Fruit fly (Drosophila melanogaster) whole organism, embryonic: Measurements from ENCODE around the gene Arfip.

ENCODE experiments used
- Atf6 ChIP-seq: fragments of 200-800 bp; sonication (Bioruptor generic); IDR thresholded peaks from 2 replicates; pipeline ENCODE4 v1.3.6; 2022; ENCODE audit warnings: missing biosample characterization, missing genetic modification characterization
- Bgb ChIP-seq: fragments of 200-800 bp; sonication (Bioruptor generic); IDR thresholded peaks from 2 replicates; pipeline ENCODE4 v1.3.6; 2022; ENCODE audit warnings: missing biosample characterization, missing genetic modification characterization; ENCODE audit not compliant: partially characterized antibody
- Blimp-1 ChIP-seq: fragments of 200-800 bp; sonication (Bioruptor generic); optimal IDR thresholded peaks from 3 replicates; lab custom pipeline; 2018; ENCODE audit warnings: missing biosample characterization, missing genetic modification characterization, mild to moderate bottlenecking, moderate library complexity, missing genetic modification reagents
- CG11560 ChIP-seq: fragments of 200-800 bp; sonication (Bioruptor generic); IDR thresholded peaks from 3 replicates; pipeline ENCODE4 v1.3.6; 2022; ENCODE audit warnings: missing biosample characterization, missing genetic modification characterization
- CG12744 ChIP-seq: fragments of 200-800 bp; sonication (Bioruptor generic); optimal IDR thresholded peaks from 2 replicates; lab custom pipeline; 2016; ENCODE audit warnings: missing biosample characterization, missing genetic modification characterization
- CG12769 ChIP-seq: fragments of 200-800 bp; sonication (Bioruptor generic); optimal IDR thresholded peaks from 2 replicates; lab custom pipeline; 2019; ENCODE audit warnings: missing biosample characterization, mild to moderate bottlenecking, missing genetic modification characterization, moderate library complexity
- CG13894 ChIP-seq: fragments of 200-800 bp; sonication (Bioruptor generic); optimal IDR thresholded peaks from 3 replicates; lab custom pipeline; 2018; ENCODE audit warnings: missing biosample characterization, mild to moderate bottlenecking, missing genetic modification characterization, moderate library complexity
- CG15514 ChIP-seq: fragments of 200-800 bp; sonication (Bioruptor generic); optimal IDR thresholded peaks from 3 replicates; lab custom pipeline; 2017; ENCODE audit warnings: missing biosample characterization, missing genetic modification characterization, mild to moderate bottlenecking, moderate library complexity, missing genetic modification reagents
- CG17568 ChIP-seq: fragments of 200-800 bp; sonication (Bioruptor generic); optimal IDR thresholded peaks from 2 replicates; lab custom pipeline; 2018; ENCODE audit warnings: missing biosample characterization, mild to moderate bottlenecking, missing genetic modification characterization, moderate library complexity
- CG18011 ChIP-seq: fragments of 200-800 bp; sonication (Bioruptor generic); optimal IDR thresholded peaks from 2 replicates; lab custom pipeline; 2017; ENCODE audit warnings: missing biosample characterization, missing genetic modification characterization, mild to moderate bottlenecking, moderate library complexity, missing genotype
- CG18619 ChIP-seq: fragments of 200-800 bp; sonication (Bioruptor generic); optimal IDR thresholded peaks from 3 replicates; lab custom pipeline; 2017; ENCODE audit warnings: missing biosample characterization, mild to moderate bottlenecking, missing genetic modification characterization
- CG2875 ChIP-seq: fragments of 200-800 bp; sonication (Bioruptor generic); optimal IDR thresholded peaks from 2 replicates; lab custom pipeline; 2017; ENCODE audit warnings: missing biosample characterization, mild to moderate bottlenecking, missing genetic modification characterization, missing genetic modification reagents
- CG30431 ChIP-seq: fragments of 200-800 bp; sonication (Bioruptor generic); optimal IDR thresholded peaks from 2 replicates; lab custom pipeline; 2017; ENCODE audit warnings: missing biosample characterization, missing genetic modification characterization
- CG3065 ChIP-seq: fragments of 200-800 bp; sonication (Bioruptor generic); optimal IDR thresholded peaks from 2 replicates; lab custom pipeline; 2016; ENCODE audit warnings: missing biosample characterization, missing genetic modification characterization
- CG32532 ChIP-seq: fragments of 200-800 bp; sonication (Bioruptor generic); IDR thresholded peaks from 2 replicates; pipeline ENCODE4 v1.3.6; 2022; ENCODE audit warnings: missing biosample characterization, missing genetic modification characterization
- CG33213 ChIP-seq: fragments of 200-800 bp; sonication (Bioruptor generic); optimal IDR thresholded peaks from 3 replicates; lab custom pipeline; 2016; ENCODE audit warnings: missing biosample characterization, missing genetic modification characterization
- CG3995 ChIP-seq: fragments of 200-800 bp; sonication (Bioruptor generic); optimal IDR thresholded peaks from 3 replicates; lab custom pipeline; 2016; ENCODE audit warnings: missing biosample characterization, missing genetic modification characterization
- CG4820 ChIP-seq: fragments of 200-800 bp; sonication (Bioruptor generic); optimal IDR thresholded peaks from 3 replicates; lab custom pipeline; 2016; ENCODE audit warnings: missing biosample characterization, missing genetic modification characterization
- CG6689 ChIP-seq: fragments of 200-800 bp; sonication (Bioruptor generic); IDR thresholded peaks from 2 replicates; pipeline ENCODE4 v1.3.6; 2022; ENCODE audit warnings: missing biosample characterization, missing genetic modification characterization
- CG7357 ChIP-seq: fragments of 200-800 bp; sonication (Bioruptor generic); IDR thresholded peaks from 3 replicates; pipeline ENCODE4 v1.3.6; 2022; ENCODE audit warnings: missing biosample characterization, missing genetic modification characterization
- CG7556 ChIP-seq: fragments of 200-800 bp; sonication (Bioruptor generic); optimal IDR thresholded peaks from 2 replicates; lab custom pipeline; 2017; ENCODE audit warnings: missing biosample characterization, mild to moderate bottlenecking, missing genetic modification characterization
- CG9609 ChIP-seq: fragments of 200-800 bp; sonication (Bioruptor generic); optimal IDR thresholded peaks from 3 replicates; lab custom pipeline; 2016; ENCODE audit warnings: missing biosample characterization, missing genetic modification characterization
- CkIIα-i1 ChIP-seq: fragments of 200-800 bp; sonication (Bioruptor generic); IDR thresholded peaks from 2 replicates; pipeline ENCODE4 v1.3.6; 2022; ENCODE audit warnings: missing biosample characterization, missing genetic modification characterization
- Doc2 ChIP-seq: fragments of 200-800 bp; sonication (Bioruptor generic); IDR thresholded peaks from 2 replicates; pipeline ENCODE4 v1.3.6; 2022; ENCODE audit warnings: missing biosample characterization, missing genetic modification characterization
- Fer1 ChIP-seq: fragments of 200-800 bp; sonication (Bioruptor generic); optimal IDR thresholded peaks from 2 replicates; lab custom pipeline; 2017; ENCODE audit warnings: missing biosample characterization, mild to moderate bottlenecking, missing genetic modification characterization
- HHEX ChIP-seq: fragments of 200-800 bp; sonication (Bioruptor generic); optimal IDR thresholded peaks from 3 replicates; lab custom pipeline; 2017; ENCODE audit warnings: missing biosample characterization, mild to moderate bottlenecking, missing genetic modification characterization, missing genetic modification reagents
- HLH54F ChIP-seq: fragments of 200-800 bp; sonication (Bioruptor generic); optimal IDR thresholded peaks from 3 replicates; lab custom pipeline; 2016; ENCODE audit warnings: missing biosample characterization, missing genetic modification characterization
- Hand ChIP-seq: fragments of 200-800 bp; sonication (Bioruptor generic); optimal IDR thresholded peaks from 2 replicates; lab custom pipeline; 2017; ENCODE audit warnings: mild to moderate bottlenecking, missing biosample characterization, missing genetic modification reagents, missing genetic modification characterization
- Hsf ChIP-seq: fragments of 200-800 bp; sonication (Bioruptor generic); optimal IDR thresholded peaks from 3 replicates; lab custom pipeline; 2016; ENCODE audit warnings: missing biosample characterization, missing genetic modification characterization
- Meics ChIP-seq: fragments of 200-800 bp; sonication (Bioruptor generic); optimal IDR thresholded peaks from 2 replicates; lab custom pipeline; 2017; ENCODE audit warnings: missing biosample characterization, mild to moderate bottlenecking, missing genetic modification characterization
- NK7.1 ChIP-seq: fragments of 200-800 bp; sonication (Bioruptor generic); optimal IDR thresholded peaks from 3 replicates; lab custom pipeline; 2016; ENCODE audit warnings: missing biosample characterization, missing genetic modification characterization
- Nf-YB ChIP-seq: fragments of 200-800 bp; sonication (Bioruptor generic); optimal IDR thresholded peaks from 3 replicates; lab custom pipeline; 2019; ENCODE audit warnings: missing biosample characterization, mild to moderate bottlenecking, missing genetic modification characterization, moderate library complexity
- Optix ChIP-seq: fragments of 200-800 bp; sonication (Bioruptor generic); IDR thresholded peaks from 3 replicates; pipeline ENCODE4 v1.3.6; 2022; ENCODE audit warnings: missing biosample characterization, missing genetic modification characterization
- Rfx ChIP-seq: fragments of 200-800 bp; sonication (Bioruptor generic); IDR thresholded peaks from 2 replicates; pipeline ENCODE4 v1.3.6; 2022; ENCODE audit warnings: missing biosample characterization, missing genetic modification characterization
- Sox102F ChIP-seq: fragments of 200-800 bp; sonication (Bioruptor generic); optimal IDR thresholded peaks from 2 replicates; lab custom pipeline; 2018; ENCODE audit warnings: missing biosample characterization, mild to moderate bottlenecking, missing genetic modification characterization, moderate library complexity
- ac ChIP-seq: fragments of 200-800 bp; sonication (Bioruptor generic); optimal IDR thresholded peaks from 3 replicates; lab custom pipeline; 2017; ENCODE audit warnings: missing biosample characterization, mild to moderate bottlenecking, missing genetic modification characterization
- ash1 ChIP-seq: fragments of 200-800 bp; sonication (Bioruptor generic); optimal IDR thresholded peaks from 2 replicates; lab custom pipeline; 2018; ENCODE audit warnings: missing biosample characterization, mild to moderate bottlenecking, missing genetic modification characterization
- br ChIP-seq: fragments of >200 bp; optimal IDR thresholded peaks from 2 replicates; lab custom pipeline; 2017
- crc ChIP-seq: fragments of 200-800 bp; sonication (Bioruptor generic); optimal IDR thresholded peaks from 2 replicates; lab custom pipeline; 2016; ENCODE audit warnings: missing biosample characterization, missing genetic modification characterization
- dimm ChIP-seq: fragments of 200-800 bp; sonication (Bioruptor generic); IDR thresholded peaks from 2 replicates; pipeline ENCODE4 v1.3.6; 2022; ENCODE audit warnings: missing biosample characterization, missing genetic modification characterization
- gem ChIP-seq: fragments of 200-800 bp; sonication (Bioruptor generic); optimal IDR thresholded peaks from 2 replicates; lab custom pipeline; 2019; ENCODE audit warnings: missing biosample characterization, mild to moderate bottlenecking, missing genetic modification characterization, moderate library complexity
- knrl ChIP-seq: fragments of 200-800 bp; sonication (Bioruptor generic); IDR thresholded peaks from 3 replicates; pipeline ENCODE4 v1.3.6; 2022; ENCODE audit warnings: missing biosample characterization, missing genetic modification characterization; ENCODE audit not compliant: partially characterized antibody
- lab ChIP-seq: fragments of 200-800 bp; sonication (Bioruptor generic); optimal IDR thresholded peaks from 3 replicates; lab custom pipeline; 2017; ENCODE audit warnings: missing biosample characterization, missing genetic modification characterization, mild to moderate bottlenecking, moderate library complexity, missing genetic modification reagents
- mld ChIP-seq: fragments of 200-800 bp; sonication (Bioruptor generic); IDR thresholded peaks from 3 replicates; pipeline ENCODE4 v1.3.6; 2022; ENCODE audit warnings: missing biosample characterization, missing genetic modification characterization; ENCODE audit not compliant: partially characterized antibody
- pros ChIP-seq: fragments of 200-800 bp; sonication (Bioruptor generic); optimal IDR thresholded peaks from 3 replicates; lab custom pipeline; 2019; ENCODE audit warnings: missing biosample characterization, mild to moderate bottlenecking, missing genetic modification characterization, moderate library complexity
- sug ChIP-seq: fragments of 200-800 bp; optimal IDR thresholded peaks from 2 replicates; lab custom pipeline; 2019; ENCODE audit warnings: missing biosample characterization, mild to moderate bottlenecking, missing genetic modification characterization, moderate library complexity
- tin ChIP-seq: fragments of 200-800 bp; sonication (Bioruptor generic); optimal IDR thresholded peaks from 3 replicates; lab custom pipeline; 2016; ENCODE audit warnings: missing biosample characterization, missing genetic modification characterization
- twi ChIP-seq: fragments of 200-800 bp; optimal IDR thresholded peaks from 2 replicates; lab custom pipeline; 2019; ENCODE audit warnings: missing biosample characterization, mild to moderate bottlenecking, missing genetic modification characterization, moderate library complexity

Gene Arfip

dm6 chr3R:11221437-11222230 is 13.2 kb downstream of the Arfip start, which contains the start of the genes CG6693 and RpL3 (continued):
- peak; percentile 24 for TF ChIP-seq twi (tag; lab: Kevin White, UChicago)
- peak; percentile 39; the same call in 1 of the 2 replicates for TF ChIP-seq CkIIα-i1 (GFP tag; lab: Robert Waterston, UW)
- no peak for TF ChIP-seq mld (GFP tag; lab: Robert Waterston, UW)
- TF ChIP-seq CG18619 (GFP tag; lab: Kevin White, UChicago), result peak; percentile 80
- TF ChIP-seq HHEX (GFP tag; lab: Kevin White, UChicago), result peak; percentile 87
- TF ChIP-seq CG3065 (GFP tag; lab: Kevin White, UChicago), result peak; percentile 18
- peak; percentile 81 for TF ChIP-seq Atf6 (GFP tag; lab: Robert Waterston, UW)
- TF ChIP-seq Hsf (GFP tag; lab: Kevin White, UChicago), result peak; percentile 59
- peak; percentile 89 for TF ChIP-seq CG17568 (GFP tag; lab: Kevin White, UChicago)
- peak; percentile 77 for TF ChIP-seq Hand (GFP tag; lab: Kevin White, UChicago)
- peak; percentile 49; the same call in 1 of the 3 replicates for TF ChIP-seq knrl
- peak; percentile 66 for TF ChIP-seq ac (GFP tag; lab: Kevin White, UChicago)
- peak; percentile 91 for TF ChIP-seq CG13894 (tag; lab: Kevin White, UChicago)
- TF ChIP-seq CG3995, result peak; percentile 58
- TF ChIP-seq Blimp-1 (GFP tag; lab: Kevin White, UChicago), result peak; percentile 44
- TF ChIP-seq crc (GFP tag; lab: Kevin White, UChicago), result no peak
- peak; percentile 51; the same call in 1 of the 2 replicates for TF ChIP-seq Bgb (GFP tag; lab: Robert Waterston, UW)
- TF ChIP-seq CG15514 (GFP tag; lab: Kevin White, UChicago), result peak; percentile 87
- TF ChIP-seq NK7.1, result peak; percentile 67
- TF ChIP-seq tin (GFP tag; lab: Kevin White, UChicago), result peak; percentile 21
- TF ChIP-seq lab, result peak; percentile 92
- TF ChIP-seq HLH54F (GFP tag; lab: Kevin White, UChicago), result peak; percentile 53
- TF ChIP-seq CG18011 (GFP tag; lab: Kevin White, UChicago), result peak; percentile 24
- TF ChIP-seq Fer1 (GFP tag; lab: Kevin White, UChicago), result peak; percentile 86
- TF ChIP-seq CG32532 (GFP tag; lab: Robert Waterston, UW), result peak; percentile 86
- peak; percentile 82 for TF ChIP-seq CG12769 (tag; lab: Kevin White, UChicago)
- TF ChIP-seq CG4820 (GFP tag; lab: Kevin White, UChicago), result peak; percentile 54
- 0 out of 3 replicates have a peak, but pooled peaks have one; percentile 24 for TF ChIP-seq CG7357 (GFP tag; lab: Robert Waterston, UW)
- TF ChIP-seq br (lab: Kevin White, UChicago), result no peak
- no peak for TF ChIP-seq dimm (GFP tag; lab: Robert Waterston, UW)
- peak; percentile 60 for TF ChIP-seq CG6689 (GFP tag; lab: Robert Waterston, UW)
- TF ChIP-seq Rfx (GFP tag; lab: Robert Waterston, UW), result peak; percentile 82
- TF ChIP-seq CG2875 (GFP tag; lab: Kevin White, UChicago), result peak; percentile 87
- TF ChIP-seq pros, result peak; percentile 53
- peak; percentile 38 for TF ChIP-seq CG12744 (GFP tag; lab: Kevin White, UChicago)
- TF ChIP-seq Doc2 (GFP tag; lab: Robert Waterston, UW), result no peak
- peak; percentile 51 for TF ChIP-seq CG9609 (GFP tag; lab: Kevin White, UChicago)
- peak; percentile 70 for TF ChIP-seq Optix (GFP tag; lab: Robert Waterston, UW)
- peak; percentile 56 for TF ChIP-seq Nf-YB (GFP tag; lab: Kevin White, UChicago)
- TF ChIP-seq ash1 (GFP tag; lab: Kevin White, UChicago), result peak; percentile 83
- TF ChIP-seq CG7556 (GFP tag; lab: Kevin White, UChicago), result peak; percentile 56
- peak; percentile 53 for TF ChIP-seq gem
- TF ChIP-seq sug (tag; lab: Kevin White, UChicago), result peak; percentile 70
- TF ChIP-seq CG33213, result peak; percentile 87
- TF ChIP-seq CG30431 (GFP tag; lab: Kevin White, UChicago), result no peak
- no peak for TF ChIP-seq Sox102F (GFP tag; lab: Kevin White, UChicago)
- peak; percentile 87 for TF ChIP-seq Meics (GFP tag; lab: Kevin White, UChicago)
- no peak; the same call in 2 of the 3 replicates for TF ChIP-seq CG11560 (tag; lab: Robert Waterston, UW)
